Worm (Caenorhabditis elegans): ENCODE data around the gene fipr-17.

- no peak for TF ChIP-seq alr-1 (tag; optimal IDR thresholded peaks at IDR 0.05; ENCODE audit: borderline replicate concordance)
- peak; percentile 40; the same call in 1 of the 2 replicates for TF ChIP-seq ceh-88 (GFP tag; IDR thresholded peaks at IDR 0.05)
- TF ChIP-seq jun-1 (tag; optimal IDR thresholded peaks at IDR 0.05), result peak; percentile 77
- TF ChIP-seq ama-1 (optimal IDR thresholded peaks at IDR 0.05), result no peak
- TF ChIP-seq lin-39 (tag; optimal IDR thresholded peaks at IDR 0.05), result peak; percentile 59
- TF ChIP-seq nhr-85 (tag), result peak; percentile 87
Observed at ce11 chrIII:11007552-11008272, at the start of gene fipr-17, which contains the start of gene Y48A6B.3.

Measured in whole organism, L1 larva.